Worm (Caenorhabditis elegans): ENCODE results near the gene F46C8.1.

DNA sequence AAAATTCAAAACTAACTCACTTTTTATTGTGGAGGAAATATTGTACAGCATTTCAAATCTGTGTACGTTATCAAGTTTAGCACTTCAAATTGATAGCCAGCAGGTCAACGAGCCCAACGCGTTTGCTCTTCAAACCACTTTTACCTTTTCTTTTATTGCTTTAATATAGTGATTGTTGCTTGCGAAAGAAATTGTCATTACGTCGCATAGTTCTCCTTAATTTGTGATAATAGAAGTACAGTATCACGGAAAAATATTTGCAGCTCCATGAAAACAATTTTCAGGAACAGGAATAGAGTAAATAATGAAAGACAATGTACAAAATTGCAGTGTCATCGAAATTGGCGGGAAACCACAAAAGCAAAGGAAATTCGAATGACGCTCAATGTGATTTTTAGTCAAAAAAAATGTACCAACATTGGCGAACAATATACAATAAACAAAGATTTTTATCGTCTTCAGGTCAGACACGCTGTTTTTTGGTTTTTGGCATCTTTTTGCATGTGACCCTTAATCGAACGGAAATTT, 10.7 kb downstream of the F46C8.1 start, which contains the start of the genes PDB1.1 and F08C6.5:
- no peak for TF ChIP-seq nhr-237 (tag; optimal IDR thresholded peaks at IDR 0.05)
- TF ChIP-seq snpc-4 (tag; optimal IDR thresholded peaks at IDR 0.05): no peak
- TF ChIP-seq lsy-2 (tag; optimal IDR thresholded peaks at IDR 0.05): no peak
- TF ChIP-seq dpl-1 (GFP tag; optimal IDR thresholded peaks at IDR 0.05): no peak
- TF ChIP-seq nhr-77 (tag; optimal IDR thresholded peaks at IDR 0.05): no peak
- TF ChIP-seq mdl-1 (tag; optimal IDR thresholded peaks at IDR 0.05): no peak
- TF ChIP-seq lin-39 (tag; optimal IDR thresholded peaks at IDR 0.05): no peak
- TF ChIP-seq nhr-19 (GFP tag; conservative IDR thresholded peaks at IDR 0.05): no peak
- TF ChIP-seq unc-30 (tag; optimal IDR thresholded peaks at IDR 0.05): no peak
- no peak for TF ChIP-seq mep-1 (tag; optimal IDR thresholded peaks at IDR 0.05)

Data from whole organism, L1 larva.